Fruit fly (Drosophila melanogaster) whole organism, prepupa: Measurements from ENCODE around the gene CG6927.

ENCODE experiments used
- Blimp-1 ChIP-seq: fragments of 200-800 bp; sonication (Bioruptor generic); optimal IDR thresholded peaks from 3 replicates; lab custom pipeline; 2017; ENCODE audit warnings: missing biosample characterization, missing genetic modification characterization, mild to moderate bottlenecking, moderate library complexity, missing genetic modification reagents
- CG10631 ChIP-seq: fragments of 200-800 bp; sonication (Bioruptor generic); optimal IDR thresholded peaks from 2 replicates; lab custom pipeline; 2016; ENCODE audit warnings: missing biosample characterization, missing genetic modification characterization
- CG10669 ChIP-seq: fragments of 200-800 bp; sonication (Bioruptor generic); optimal IDR thresholded peaks from 3 replicates; lab custom pipeline; 2018; ENCODE audit warnings: missing biosample characterization, mild to moderate bottlenecking, missing genetic modification characterization, moderate library complexity
- CG11294 ChIP-seq: fragments of 200-800 bp; sonication (Bioruptor generic); IDR thresholded peaks from 2 replicates; pipeline ENCODE4 v1.3.6; 2022; ENCODE audit warnings: missing biosample characterization, missing genetic modification characterization
- CG1621 ChIP-seq: fragments of 200-800 bp; sonication (Bioruptor generic); optimal IDR thresholded peaks from 3 replicates; lab custom pipeline; 2018; ENCODE audit warnings: missing biosample characterization, mild to moderate bottlenecking, missing genetic modification characterization
- CG3032 ChIP-seq: fragments of 200-800 bp; optimal IDR thresholded peaks from 2 replicates; lab custom pipeline; 2019; ENCODE audit warnings: missing biosample characterization, mild to moderate bottlenecking, missing genetic modification characterization, moderate library complexity
- CG32006 ChIP-seq: fragments of 200-800 bp; sonication (Bioruptor generic); optimal IDR thresholded peaks from 3 replicates; lab custom pipeline; 2017; ENCODE audit warnings: missing biosample characterization, mild to moderate bottlenecking, missing genetic modification characterization
- CG34406 ChIP-seq: fragments of 200-800 bp; sonication (Bioruptor generic); optimal IDR thresholded peaks from 3 replicates; lab custom pipeline; 2016; ENCODE audit warnings: missing biosample characterization, missing genetic modification characterization
- CG3919 ChIP-seq: fragments of 200-800 bp; sonication (Bioruptor generic); optimal IDR thresholded peaks from 3 replicates; lab custom pipeline; 2016; ENCODE audit warnings: missing biosample characterization, missing genetic modification characterization
- CG4318 ChIP-seq: fragments of 200-800 bp; sonication (Bioruptor generic); optimal IDR thresholded peaks from 3 replicates; lab custom pipeline; 2017; ENCODE audit warnings: missing biosample characterization, mild to moderate bottlenecking, missing genetic modification characterization
- CG6163 ChIP-seq: fragments of 200-800 bp; sonication (Bioruptor generic); IDR thresholded peaks from 3 replicates; pipeline ENCODE4 v1.3.6; 2022; ENCODE audit warnings: missing biosample characterization, missing genetic modification characterization
- CG6276 ChIP-seq: fragments of 200-800 bp; sonication (Bioruptor generic); optimal IDR thresholded peaks from 2 replicates; lab custom pipeline; 2017; ENCODE audit warnings: missing biosample characterization, mild to moderate bottlenecking, missing genetic modification characterization
- CG6792 ChIP-seq: fragments of 200-800 bp; sonication (Bioruptor generic); optimal IDR thresholded peaks from 3 replicates; lab custom pipeline; 2016; ENCODE audit warnings: missing biosample characterization, missing genetic modification characterization
- CG6854 ChIP-seq: fragments of 200-800 bp; sonication (Bioruptor generic); optimal IDR thresholded peaks from 2 replicates; lab custom pipeline; 2017; ENCODE audit warnings: missing biosample characterization, mild to moderate bottlenecking, missing genetic modification characterization
- CG7368 ChIP-seq: fragments of 200-800 bp; sonication (Bioruptor generic); optimal IDR thresholded peaks from 3 replicates; lab custom pipeline; 2016; ENCODE audit warnings: missing biosample characterization, missing genetic modification characterization
- CG8119 ChIP-seq: fragments of 200-800 bp; sonication (Bioruptor generic); IDR thresholded peaks from 3 replicates; pipeline ENCODE4 v1.3.6; 2022; ENCODE audit warnings: missing biosample characterization, missing genetic modification characterization
- CG8319 ChIP-seq: fragments of 200-800 bp; sonication (Bioruptor generic); optimal IDR thresholded peaks from 3 replicates; lab custom pipeline; 2016; ENCODE audit warnings: missing biosample characterization, missing genetic modification characterization
- CG8632 ChIP-seq: fragments of 200-800 bp; sonication (Bioruptor generic); optimal IDR thresholded peaks from 3 replicates; lab custom pipeline; 2016; ENCODE audit warnings: missing biosample characterization, missing genetic modification characterization
- CG9139 ChIP-seq: fragments of 200-800 bp; sonication (Bioruptor generic); optimal IDR thresholded peaks from 3 replicates; lab custom pipeline; 2017; ENCODE audit warnings: missing biosample characterization, mild to moderate bottlenecking, missing genetic modification characterization
- Eip75B ChIP-seq: fragments of 200-800 bp; sonication (Bioruptor generic); optimal IDR thresholded peaks from 3 replicates; lab custom pipeline; 2016; ENCODE audit warnings: missing biosample characterization, missing genetic modification characterization
- Eip78C ChIP-seq: fragments of 200-800 bp; sonication (Bioruptor generic); peaks from one replicate; lab custom pipeline; 2016; ENCODE audit warnings: missing biosample characterization, missing genetic modification characterization
- Eip93F ChIP-seq: fragments of 200-800 bp; sonication (Bioruptor generic); optimal IDR thresholded peaks from 2 replicates; lab custom pipeline; 2016; ENCODE audit warnings: missing biosample characterization, mild to moderate bottlenecking, missing genetic modification characterization
- Ets21C ChIP-seq: fragments of 200-800 bp; sonication (Bioruptor generic); optimal IDR thresholded peaks from 3 replicates; lab custom pipeline; 2016; ENCODE audit warnings: missing biosample characterization, missing genetic modification characterization
- Ets96B ChIP-seq: fragments of 200-800 bp; optimal IDR thresholded peaks from 2 replicates; lab custom pipeline; 2019; ENCODE audit warnings: missing biosample characterization, mild to moderate bottlenecking, missing genetic modification characterization, moderate library complexity
- Gug ChIP-seq: fragments of 200-800 bp; sonication (Bioruptor generic); IDR thresholded peaks from 2 replicates; pipeline ENCODE4 v1.3.6; 2022; ENCODE audit warnings: missing biosample characterization, missing genetic modification characterization
- Hr39 ChIP-seq: fragments of 200-800 bp; sonication (Bioruptor generic); optimal IDR thresholded peaks from 2 replicates; lab custom pipeline; 2016; ENCODE audit warnings: missing biosample characterization, missing genetic modification characterization
- Sox14 ChIP-seq: fragments of 200-800 bp; sonication (Bioruptor generic); optimal IDR thresholded peaks from 3 replicates; lab custom pipeline; 2016; ENCODE audit warnings: missing biosample characterization, missing genetic modification characterization
- Sox15 ChIP-seq: fragments of 200-800 bp; sonication (Bioruptor generic); optimal IDR thresholded peaks from 3 replicates; lab custom pipeline; 2016; ENCODE audit warnings: missing biosample characterization, missing genetic modification characterization
- achi ChIP-seq: fragments of 200-800 bp; sonication (Bioruptor generic); optimal IDR thresholded peaks from 3 replicates; lab custom pipeline; 2016; ENCODE audit warnings: missing biosample characterization, missing genetic modification characterization
- cyc ChIP-seq: fragments of 200-800 bp; sonication (Bioruptor generic); optimal IDR thresholded peaks from 3 replicates; lab custom pipeline; 2016; ENCODE audit warnings: missing biosample characterization, missing genetic modification characterization
- dac ChIP-seq: fragments of 200-800 bp; sonication (Bioruptor generic); optimal IDR thresholded peaks from 2 replicates; lab custom pipeline; 2017; ENCODE audit warnings: missing biosample characterization, mild to moderate bottlenecking, missing genetic modification characterization
- dsx ChIP-seq: fragments of 200-800 bp; optimal IDR thresholded peaks from 3 replicates; lab custom pipeline; 2019; ENCODE audit warnings: missing biosample characterization, mild to moderate bottlenecking, missing genetic modification characterization, moderate library complexity; ENCODE audit not compliant: poor library complexity, severe bottlenecking
- eg ChIP-seq: fragments of 200-800 bp; sonication (Bioruptor generic); IDR thresholded peaks from 3 replicates; pipeline ENCODE4 v1.3.6; 2022; ENCODE audit warnings: missing biosample characterization, missing genetic modification characterization
- esn ChIP-seq: fragments of 200-800 bp; sonication (Bioruptor generic); optimal IDR thresholded peaks from 2 replicates; lab custom pipeline; 2016; ENCODE audit warnings: missing biosample characterization, mild to moderate bottlenecking, missing genetic modification characterization, moderate library complexity
- fd59A ChIP-seq: fragments of 200-800 bp; sonication (Bioruptor generic); optimal IDR thresholded peaks from 2 replicates; lab custom pipeline; 2017; ENCODE audit warnings: missing biosample characterization, mild to moderate bottlenecking, missing genetic modification characterization, missing genetic modification reagents
- fd85E ChIP-seq: fragments of 200-800 bp; sonication (Bioruptor generic); optimal IDR thresholded peaks from 3 replicates; lab custom pipeline; 2016; ENCODE audit warnings: missing biosample characterization, missing genetic modification characterization
- fkh ChIP-seq: fragments of 200-800 bp; sonication (Bioruptor generic); optimal IDR thresholded peaks from 3 replicates; lab custom pipeline; 2017; ENCODE audit warnings: missing biosample characterization, mild to moderate bottlenecking, missing genetic modification characterization, moderate library complexity
- net ChIP-seq: fragments of 200-800 bp; sonication (Bioruptor generic); optimal IDR thresholded peaks from 3 replicates; lab custom pipeline; 2016; ENCODE audit warnings: missing biosample characterization, missing genetic modification characterization
- pdm3 ChIP-seq: fragments of 200-800 bp; sonication (Bioruptor generic); optimal IDR thresholded peaks from 3 replicates; lab custom pipeline; 2016; ENCODE audit warnings: missing biosample characterization, missing genetic modification characterization
- salr ChIP-seq, 2 experiments: fragments of 200-800 bp; sonication (Bioruptor generic); optimal IDR thresholded peaks; 3 replicates each; lab custom pipeline; 2016 to 2018; ENCODE audit warnings: missing biosample characterization in 2 of 2, missing genetic modification characterization in 2 of 2, mild to moderate bottlenecking in 1 of 2
- svp ChIP-seq: fragments of 200-800 bp; sonication (Bioruptor generic); peaks from one replicate; lab custom pipeline; 2016; ENCODE audit warnings: missing biosample characterization, missing genetic modification characterization
- topi ChIP-seq: fragments of 200-800 bp; sonication (Bioruptor generic); optimal IDR thresholded peaks from 3 replicates; lab custom pipeline; 2016; ENCODE audit warnings: missing biosample characterization, missing genetic modification characterization

CG6927 gene

dm6 chrX:4909938-4910778 is 3.5 kb downstream of the CG6927 start (continued):
- peak; percentile 100 for TF ChIP-seq CG8319
- peak; percentile 100 for TF ChIP-seq CG8632 (GFP tag; lab: Kevin White, UChicago)
- peak; percentile 100 for TF ChIP-seq Hr39
- TF ChIP-seq esn = peak; percentile 100
- TF ChIP-seq eg (GFP tag; lab: Robert Waterston, UW) = peak; percentile 100
- peak; percentile 100 for TF ChIP-seq salr (GFP tag; optimal IDR thresholded peaks at IDR 0.05; lab: Kevin White, UChicago)
- peak; percentile 100 for TF ChIP-seq CG8119 (GFP tag; lab: Robert Waterston, UW)
- peak; percentile 100 for TF ChIP-seq CG6276 (GFP tag; lab: Kevin White, UChicago)
- peak; percentile 100 for TF ChIP-seq topi
- peak; percentile 100 for TF ChIP-seq CG32006 (GFP tag; lab: Kevin White, UChicago)
- TF ChIP-seq Blimp-1 (GFP tag; lab: Kevin White, UChicago) = peak; percentile 99
- peak; percentile 97 for TF ChIP-seq fkh (GFP tag; lab: Kevin White, UChicago)
- peak; percentile 100 for TF ChIP-seq Ets96B (tag; lab: Kevin White, UChicago)
- TF ChIP-seq CG1621 (tag; lab: Kevin White, UChicago) = peak; percentile 100
- TF ChIP-seq cyc = peak; percentile 100
- peak; percentile 100 for TF ChIP-seq CG10631 (GFP tag; lab: Kevin White, UChicago)
- TF ChIP-seq CG4318 = peak; percentile 100
- peak; percentile 100 for TF ChIP-seq svp (GFP tag; lab: Kevin White, UChicago)
- peak; percentile 100 for TF ChIP-seq Gug (GFP tag; lab: Robert Waterston, UW)
- peak; percentile 100 for TF ChIP-seq CG34406
- peak; percentile 100 for TF ChIP-seq CG3032 (tag; lab: Kevin White, UChicago)
- TF ChIP-seq CG3919 (GFP tag; lab: Kevin White, UChicago) = peak; percentile 100

- no peak for TF ChIP-seq CG7368 (GFP tag; lab: Kevin White, UChicago)
- no peak for TF ChIP-seq fd85E (GFP tag; lab: Kevin White, UChicago)
- TF ChIP-seq Ets21C (GFP tag; lab: Kevin White, UChicago) = no peak
- no peak for TF ChIP-seq CG4318
- no peak for TF ChIP-seq achi (GFP tag; lab: Kevin White, UChicago)
- no peak for TF ChIP-seq CG8632 (GFP tag; lab: Kevin White, UChicago)
- TF ChIP-seq CG32006 (GFP tag; lab: Kevin White, UChicago) = no peak
- TF ChIP-seq Eip78C = no peak
- no peak for TF ChIP-seq pdm3 (GFP tag; lab: Kevin White, UChicago)
- no peak for TF ChIP-seq CG10669 (GFP tag; lab: Kevin White, UChicago)
- TF ChIP-seq, all 60 proteins: peak for 0
These were observed 4.4 kb downstream of the CG6927 start for dm6 chrX:4911060-4911459.

- TF ChIP-seq Hr39 (peak; percentile 65), CG4318 (peak; percentile 63), CG10631 (GFP tag; lab: Kevin White, UChicago) (peak; percentile 70), fd85E (GFP tag; lab: Kevin White, UChicago) (no peak), Ets96B (tag; lab: Kevin White, UChicago) (peak; percentile 81), Blimp-1 (GFP tag; lab: Kevin White, UChicago) (peak; percentile 41), CG6792 (GFP tag; lab: Kevin White, UChicago) (peak; percentile 79), CG6163 (peak; percentile 83), CG10669 (GFP tag; lab: Kevin White, UChicago) (peak; percentile 78), eg (GFP tag; lab: Robert Waterston, UW) (peak; percentile 52), achi (GFP tag; lab: Kevin White, UChicago) (peak; percentile 76), CG7368 (GFP tag; lab: Kevin White, UChicago) (peak; percentile 43), CG3032 (tag; lab: Kevin White, UChicago) (peak; percentile 77), CG11294 (GFP tag; lab: Robert Waterston, UW) (peak; percentile 20; the same call in 1 of the 2 replicates), net (GFP tag; lab: Kevin White, UChicago) (peak; percentile 73), Eip78C (peak; percentile 89), CG3919 (GFP tag; lab: Kevin White, UChicago) (peak; percentile 65), CG6854 (GFP tag; lab: Kevin White, UChicago) (peak; percentile 72), pdm3 (GFP tag; lab: Kevin White, UChicago) (peak; percentile 81), fd59A (GFP tag; lab: Kevin White, UChicago) (peak; percentile 64), Eip93F (peak; percentile 49), Sox14 (GFP tag; lab: Kevin White, UChicago) (peak; percentile 83), CG9139 (GFP tag; lab: Kevin White, UChicago) (peak; percentile 94), cyc (peak; percentile 64), Ets21C (GFP tag; lab: Kevin White, UChicago) (peak; percentile 58), CG8119 (GFP tag; lab: Robert Waterston, UW) (peak; percentile 85), dac (GFP tag; lab: Kevin White, UChicago) (peak; percentile 69), esn (peak; percentile 80), dsx (GFP tag; lab: Kevin White, UChicago) (peak; percentile 78), Eip75B (GFP tag; lab: Kevin White, UChicago) (peak; percentile 77), Sox15 (GFP tag; lab: Kevin White, UChicago) (peak; percentile 48)
These were observed 5.1 kb downstream of the CG6927 start for dm6 chrX:4911765-4912245.
